Worm (Caenorhabditis elegans) whole organism, L4/young adult: ENCODE data around the gene pef-1.

Experiments
- W03F9.2 ChIP-seq: fragments of 150-350 bp; optimal IDR thresholded peaks from 2 replicates; lab custom pipeline; 2014; ENCODE audit warnings: missing biosample characterization, missing genetic modification characterization
- him-1 ChIP-seq: sonication (generic microtip); optimal IDR thresholded peaks from 2 replicates; lab custom pipeline; 2016; ENCODE audit warnings: missing genotype, missing genetic modification reagents, missing genetic modification characterization, missing compliant biosample characterization

- no peak for TF ChIP-seq W03F9.2
- TF ChIP-seq him-1 (tag; lab: Kevin White, UChicago): no peak
Measured at ce11 chrIII:961948-962347, 35.8 kb upstream of the pef-1 start, which contains the start of gene fbxa-51.
